Fruit fly (Drosophila melanogaster) whole organism, embryonic: ENCODE measurements around the gene CG42820.
A peak's percentile ranks its signal among the peaks of the same experiment; 100 is the strongest.

Experiments used
- B-H2 ChIP-seq: fragments of 200-800 bp; sonication (Bioruptor generic); optimal IDR thresholded peaks from 2 replicates; lab custom pipeline; 2018; ENCODE audit warnings: missing biosample characterization, mild to moderate bottlenecking, missing genetic modification characterization
- CG10147 ChIP-seq: fragments of 200-800 bp; sonication (Bioruptor generic); optimal IDR thresholded peaks from 2 replicates; lab custom pipeline; 2019; ENCODE audit warnings: missing biosample characterization, mild to moderate bottlenecking, missing genetic modification characterization, moderate library complexity
- CG10565 ChIP-seq: fragments of 200-800 bp; sonication (Bioruptor generic); optimal IDR thresholded peaks from 3 replicates; lab custom pipeline; 2016; ENCODE audit warnings: missing biosample characterization, mild to moderate bottlenecking, missing genetic modification characterization
- CG11247 ChIP-seq: fragments of 200-800 bp; sonication (Bioruptor generic); IDR thresholded peaks from 2 replicates; pipeline ENCODE4 v1.3.6; 2022; ENCODE audit warnings: missing biosample characterization, missing genetic modification characterization
- CG11398 ChIP-seq: fragments of 200-800 bp; sonication (Bioruptor generic); optimal IDR thresholded peaks from 2 replicates; lab custom pipeline; 2016; ENCODE audit warnings: missing biosample characterization, missing genetic modification characterization
- CG13287 ChIP-seq: fragments of 200-800 bp; sonication (Bioruptor generic); IDR thresholded peaks from 2 replicates; pipeline ENCODE4 v1.3.6; 2022; ENCODE audit warnings: missing biosample characterization, missing genetic modification characterization; ENCODE audit not compliant: partially characterized antibody
- CG14050 ChIP-seq: fragments of 200-800 bp; sonication (Bioruptor generic); IDR thresholded peaks from 3 replicates; pipeline ENCODE4 v1.3.6; 2022; ENCODE audit warnings: missing biosample characterization, missing genetic modification characterization
- CG15479 ChIP-seq: fragments of 200-800 bp; sonication (Bioruptor generic); optimal IDR thresholded peaks from 3 replicates; lab custom pipeline; 2019; ENCODE audit warnings: missing biosample characterization, mild to moderate bottlenecking, missing genetic modification characterization, moderate library complexity
- CG17186 ChIP-seq: fragments of 200-800 bp; sonication (Bioruptor generic); optimal IDR thresholded peaks from 3 replicates; lab custom pipeline; 2017; ENCODE audit warnings: missing biosample characterization, missing genetic modification reagents, missing genetic modification characterization
- CG1832 ChIP-seq: fragments of 200-800 bp; sonication (Bioruptor generic); optimal IDR thresholded peaks from 2 replicates; lab custom pipeline; 2017; ENCODE audit warnings: missing biosample characterization, mild to moderate bottlenecking, missing genetic modification characterization, inconsistent platforms
- CG31388 ChIP-seq: fragments of 200-800 bp; sonication (Bioruptor generic); optimal IDR thresholded peaks from 2 replicates; lab custom pipeline; 2016; ENCODE audit warnings: missing biosample characterization, missing genetic modification characterization
- CG33213 ChIP-seq: fragments of 200-800 bp; sonication (Bioruptor generic); optimal IDR thresholded peaks from 3 replicates; lab custom pipeline; 2016; ENCODE audit warnings: missing biosample characterization, missing genetic modification characterization
- CG3847 ChIP-seq: fragments of 200-800 bp; sonication (Bioruptor generic); IDR thresholded peaks from 2 replicates; pipeline ENCODE4 v1.3.6; 2022; ENCODE audit warnings: missing biosample characterization, missing genetic modification characterization
- CG4360 ChIP-seq: fragments of 200-800 bp; sonication (Bioruptor generic); IDR thresholded peaks from 2 replicates; pipeline ENCODE4 v1.3.6; 2022; ENCODE audit warnings: missing biosample characterization, missing genetic modification characterization
- CG5953 ChIP-seq: fragments of 200-800 bp; sonication (Bioruptor generic); IDR thresholded peaks from 2 replicates; pipeline ENCODE4 v1.3.6; 2022; ENCODE audit warnings: missing biosample characterization, missing genetic modification characterization
- CG6683 ChIP-seq: fragments of 200-800 bp; sonication (Bioruptor generic); optimal IDR thresholded peaks from 2 replicates; lab custom pipeline; 2017; ENCODE audit warnings: missing biosample characterization, mild to moderate bottlenecking, missing genetic modification characterization, missing genetic modification reagents
- CG6791 ChIP-seq: fragments of 200-800 bp; sonication (Bioruptor generic); IDR thresholded peaks from 3 replicates; pipeline ENCODE4 v1.3.6; 2022; ENCODE audit warnings: missing biosample characterization, missing genetic modification characterization; ENCODE audit not compliant: partially characterized antibody
- CG7271 ChIP-seq: fragments of 200-800 bp; sonication (Bioruptor generic); optimal IDR thresholded peaks from 2 replicates; lab custom pipeline; 2018; ENCODE audit warnings: missing biosample characterization, mild to moderate bottlenecking, missing genetic modification characterization, moderate library complexity
- CG7745 ChIP-seq: fragments of 200-800 bp; sonication (Bioruptor generic); optimal IDR thresholded peaks from 2 replicates; lab custom pipeline; 2018; ENCODE audit warnings: missing biosample characterization, mild to moderate bottlenecking, missing genetic modification characterization, moderate library complexity
- CG7786 ChIP-seq: fragments of 200-800 bp; sonication (Bioruptor generic); optimal IDR thresholded peaks from 2 replicates; lab custom pipeline; 2016; ENCODE audit warnings: missing biosample characterization, missing genetic modification characterization
- Camta ChIP-seq: fragments of 200-800 bp; sonication (Bioruptor generic); optimal IDR thresholded peaks from 2 replicates; lab custom pipeline; 2016; ENCODE audit warnings: missing biosample characterization, missing genetic modification characterization
- CkIIα-i1 ChIP-seq: fragments of 200-800 bp; sonication (Bioruptor generic); IDR thresholded peaks from 2 replicates; pipeline ENCODE4 v1.3.6; 2022; ENCODE audit warnings: missing biosample characterization, missing genetic modification characterization
- Doc2 ChIP-seq: fragments of 200-800 bp; sonication (Bioruptor generic); IDR thresholded peaks from 2 replicates; pipeline ENCODE4 v1.3.6; 2022; ENCODE audit warnings: missing biosample characterization, missing genetic modification characterization
- Dp ChIP-seq: fragments of 200-800 bp; sonication (Bioruptor generic); optimal IDR thresholded peaks from 2 replicates; lab custom pipeline; 2018; ENCODE audit warnings: missing biosample characterization, mild to moderate bottlenecking, missing genetic modification characterization, moderate library complexity
- E2f2 ChIP-seq: fragments of 200-800 bp; sonication (Bioruptor generic); IDR thresholded peaks from 2 replicates; pipeline ENCODE4 v1.3.6; 2022; ENCODE audit warnings: missing biosample characterization, missing genetic modification characterization
- Elba2 ChIP-seq: fragments of 200-800 bp; sonication (Bioruptor generic); optimal IDR thresholded peaks from 3 replicates; lab custom pipeline; 2016; ENCODE audit warnings: missing biosample characterization, missing genetic modification characterization
- Hmx ChIP-seq: fragments of 200-800 bp; sonication (Bioruptor generic); optimal IDR thresholded peaks from 2 replicates; lab custom pipeline; 2016; ENCODE audit warnings: missing biosample characterization, missing genetic modification characterization
- Lim3 ChIP-seq: fragments of 200-800 bp; sonication (Bioruptor generic); IDR thresholded peaks from 2 replicates; pipeline ENCODE4 v1.3.6; 2022; ENCODE audit warnings: missing biosample characterization, missing genetic modification characterization
- Max ChIP-seq: fragments of 200-800 bp; sonication (Bioruptor generic); optimal IDR thresholded peaks from 2 replicates; lab custom pipeline; 2016; ENCODE audit warnings: missing biosample characterization, mild to moderate bottlenecking, missing genetic modification characterization
- NFAT ChIP-seq: fragments of 200-800 bp; sonication (Bioruptor generic); IDR thresholded peaks from 2 replicates; pipeline ENCODE4 v1.3.6; 2022; ENCODE audit warnings: missing biosample characterization, missing genetic modification characterization
- NfI ChIP-seq: fragments of 200-800 bp; sonication (Bioruptor generic); optimal IDR thresholded peaks from 3 replicates; lab custom pipeline; 2018; ENCODE audit warnings: missing biosample characterization, mild to moderate bottlenecking, missing genetic modification characterization, moderate library complexity
- Pdp1 ChIP-seq, 2 experiments: fragments of 200-800 bp; sonication (Bioruptor generic); optimal IDR thresholded peaks; 3 replicates each; lab custom pipeline; 2016; ENCODE audit warnings: missing biosample characterization in 2 of 2, missing genetic modification characterization in 2 of 2, mild to moderate bottlenecking in 1 of 2, moderate library complexity in 1 of 2
- Ptx1 ChIP-seq: fragments of 200-800 bp; sonication (Bioruptor generic); IDR thresholded peaks from 2 replicates; pipeline ENCODE4 v1.3.6; 2022; ENCODE audit warnings: missing biosample characterization, missing genetic modification characterization
- Ravus ChIP-seq: fragments of 200-800 bp; sonication (Bioruptor generic); IDR thresholded peaks from 2 replicates; pipeline ENCODE4 v1.3.6; 2022; ENCODE audit warnings: missing biosample characterization, missing genetic modification characterization
- ap ChIP-seq: fragments of 200-800 bp; sonication (Bioruptor generic); IDR thresholded peaks from 2 replicates; pipeline ENCODE4 v1.3.6; 2022; ENCODE audit warnings: missing biosample characterization, missing genetic modification characterization
- ash1 ChIP-seq: fragments of 200-800 bp; sonication (Bioruptor generic); optimal IDR thresholded peaks from 2 replicates; lab custom pipeline; 2018; ENCODE audit warnings: missing biosample characterization, mild to moderate bottlenecking, missing genetic modification characterization
- bsh ChIP-seq, 2 experiments: fragments of 200-800 bp; sonication (Bioruptor generic); optimal IDR thresholded peaks; 2 replicates each; lab custom pipeline; 2017 to 2018; ENCODE audit warnings: mild to moderate bottlenecking in 2 of 2, missing biosample characterization in 2 of 2, missing genetic modification characterization in 2 of 2, moderate library complexity in 1 of 2
- chm ChIP-seq: fragments of 200-800 bp; sonication (Bioruptor generic); IDR thresholded peaks from 2 replicates; pipeline ENCODE4 v1.3.6; 2022; ENCODE audit warnings: missing biosample characterization, missing genetic modification characterization
- ftz-f1 ChIP-seq: fragments of 200-800 bp; sonication (Bioruptor generic); optimal IDR thresholded peaks from 2 replicates; lab custom pipeline; 2016; ENCODE audit warnings: missing biosample characterization, missing genetic modification characterization
- hb ChIP-seq: fragments of 200-800 bp; sonication (Bioruptor generic); IDR thresholded peaks from 3 replicates; pipeline ENCODE4 v1.3.6; 2022; ENCODE audit warnings: missing biosample characterization, missing genetic modification characterization; ENCODE audit not compliant: partially characterized antibody
- hth ChIP-seq: fragments of >200 bp; optimal IDR thresholded peaks from 2 replicates; lab custom pipeline; 2017; ENCODE audit warnings: inconsistent platforms
- klu ChIP-seq: fragments of 200-800 bp; sonication (Bioruptor generic); IDR thresholded peaks from 2 replicates; pipeline ENCODE4 v1.3.6; 2022; ENCODE audit warnings: missing biosample characterization, missing genetic modification characterization
- nom ChIP-seq: fragments of 200-800 bp; sonication (Bioruptor generic); optimal IDR thresholded peaks from 2 replicates; lab custom pipeline; 2017; ENCODE audit warnings: missing biosample characterization, missing genetic modification characterization, mild to moderate bottlenecking, moderate library complexity, missing genetic modification reagents
- p53 ChIP-seq: fragments of 200-800 bp; sonication (Bioruptor generic); optimal IDR thresholded peaks from 2 replicates; lab custom pipeline; 2016; ENCODE audit warnings: missing biosample characterization, missing genetic modification characterization
- pb ChIP-seq: fragments of 200-800 bp; sonication (Bioruptor generic); optimal IDR thresholded peaks from 3 replicates; lab custom pipeline; 2016; ENCODE audit warnings: missing biosample characterization, missing genetic modification characterization
- pros ChIP-seq: fragments of 200-800 bp; sonication (Bioruptor generic); optimal IDR thresholded peaks from 3 replicates; lab custom pipeline; 2019; ENCODE audit warnings: missing biosample characterization, mild to moderate bottlenecking, missing genetic modification characterization, moderate library complexity
- tin ChIP-seq: fragments of 200-800 bp; sonication (Bioruptor generic); optimal IDR thresholded peaks from 3 replicates; lab custom pipeline; 2016; ENCODE audit warnings: missing biosample characterization, missing genetic modification characterization
- tll ChIP-seq, 2 experiments: fragments of 200-800 bp in 1 of 2; fragments of >200 bp in 1 of 2; sonication (Bioruptor generic) in 1 of 2; optimal IDR thresholded peaks; 2 replicates each; lab custom pipeline; 2017 to 2019; ENCODE audit warnings: missing biosample characterization in 2 of 2, missing genetic modification characterization in 2 of 2, mild to moderate bottlenecking in 1 of 2, moderate library complexity in 1 of 2
- usp ChIP-seq: fragments of >200 bp; optimal IDR thresholded peaks from 2 replicates; lab custom pipeline; 2017; ENCODE audit warnings: missing biosample characterization, missing genetic modification characterization
- zen2 ChIP-seq: fragments of 200-800 bp; sonication (Bioruptor generic); IDR thresholded peaks from 3 replicates; pipeline ENCODE4 v1.3.6; 2022; ENCODE audit warnings: missing biosample characterization, missing genetic modification characterization; ENCODE audit not compliant: partially characterized antibody
- zfh1 ChIP-seq: fragments of 200-800 bp; sonication (Bioruptor generic); IDR thresholded peaks from 3 replicates; pipeline ENCODE4 v1.3.6; 2022; ENCODE audit warnings: missing biosample characterization, missing genetic modification characterization

Gene CG42820

dm6 chr2L:8382646-8383045 lies 9.6 kb downstream of the CG42820 start, which contains the start of the genes CG13392 and Rcd4 (continued):
- TF ChIP-seq bsh (GFP tag; optimal IDR thresholded peaks at IDR 0.05; lab: Kevin White, UChicago): peak in 1 of 2 experiments; percentile 44
- TF ChIP-seq CG10147 (GFP tag; lab: Kevin White, UChicago): peak; percentile 58
- TF ChIP-seq CG15479: no peak
- no peak for TF ChIP-seq Elba2 (GFP tag; lab: Kevin White, UChicago)
- peak; percentile 6 for TF ChIP-seq Max (GFP tag; lab: Kevin White, UChicago)
- peak; percentile 60 for TF ChIP-seq CG17186 (GFP tag; lab: Kevin White, UChicago)
- TF ChIP-seq Ptx1: peak; percentile 62
- TF ChIP-seq zen2 (GFP tag; lab: Robert Waterston, UW): peak; percentile 72; the same call in 2 of the 3 replicates
- peak; percentile 72 for TF ChIP-seq tin (GFP tag; lab: Kevin White, UChicago)
- peak; percentile 70 for TF ChIP-seq CG7271 (tag; lab: Kevin White, UChicago)
- no peak for TF ChIP-seq CG1832
- TF ChIP-seq usp (GFP tag; lab: Kevin White, UChicago): no peak
- peak; percentile 15 for TF ChIP-seq ash1
- peak; percentile 51; the same call in 1 of the 2 replicates for TF ChIP-seq chm (GFP tag; lab: Robert Waterston, UW)
- TF ChIP-seq pb: peak; percentile 63
- TF ChIP-seq pros (GFP tag; lab: Kevin White, UChicago): no peak
- no peak for TF ChIP-seq CG7745 (tag; lab: Kevin White, UChicago)
- TF ChIP-seq CG11398 (GFP tag; lab: Kevin White, UChicago): peak; percentile 65
- peak; percentile 82 for TF ChIP-seq NFAT (GFP tag; lab: Robert Waterston, UW)
- TF ChIP-seq CG4360 (GFP tag; lab: Robert Waterston, UW): no peak
- TF ChIP-seq CG31388 (GFP tag; lab: Kevin White, UChicago): no peak
- peak; percentile 72 for TF ChIP-seq CG33213 (GFP tag; lab: Kevin White, UChicago)
- TF ChIP-seq B-H2 (GFP tag; lab: Kevin White, UChicago): peak; percentile 76
- TF ChIP-seq Lim3 (GFP tag; lab: Robert Waterston, UW): no peak
- no peak for TF ChIP-seq Hmx (GFP tag; lab: Kevin White, UChicago)
- TF ChIP-seq CG7786 (GFP tag; lab: Kevin White, UChicago): peak; percentile 88
- TF ChIP-seq CG6683: peak; percentile 32
- peak; percentile 31; the same call in 1 of the 3 replicates for TF ChIP-seq hb (GFP tag; lab: Robert Waterston, UW)
- TF ChIP-seq CG11247 (GFP tag; lab: Robert Waterston, UW): peak; percentile 69
- no peak for TF ChIP-seq Ravus
- no peak for TF ChIP-seq CG10565
- peak; percentile 43; the same call in 1 of the 2 replicates for TF ChIP-seq klu (GFP tag; lab: Robert Waterston, UW)
- peak; percentile 23 for TF ChIP-seq ftz-f1 (GFP tag; lab: Kevin White, UChicago)
- peak; percentile 80 for TF ChIP-seq CG13287 (GFP tag; lab: Robert Waterston, UW)
- TF ChIP-seq CG6791: peak; percentile 73
- TF ChIP-seq Camta (GFP tag; lab: Kevin White, UChicago): peak; percentile 59
- TF ChIP-seq NfI (GFP tag; lab: Kevin White, UChicago): peak; percentile 72
- TF ChIP-seq Pdp1 (GFP tag; optimal IDR thresholded peaks at IDR 0.05; lab: Kevin White, UChicago): peak; percentile 73 to 82
- TF ChIP-seq hth (lab: Kevin White, UChicago): no peak
- peak; percentile 79 for TF ChIP-seq CG3847
- TF ChIP-seq CG14050: peak; percentile 14; the same call in 1 of the 3 replicates
- TF ChIP-seq ap (GFP tag; lab: Robert Waterston, UW): no peak
- TF ChIP-seq p53 (GFP tag; lab: Kevin White, UChicago): peak; percentile 26
- TF ChIP-seq CG5953 (GFP tag; lab: Robert Waterston, UW): no peak
- TF ChIP-seq nom (GFP tag; lab: Kevin White, UChicago): peak; percentile 52
- TF ChIP-seq zfh1 (GFP tag; lab: Robert Waterston, UW): peak; percentile 75; the same call in 2 of the 3 replicates
- TF ChIP-seq Doc2: no peak
- no peak for TF ChIP-seq CkIIα-i1 (GFP tag; lab: Robert Waterston, UW)
- TF ChIP-seq Dp: peak; percentile 33
- no peak for TF ChIP-seq tll (GFP tag; optimal IDR thresholded peaks at IDR 0.05; lab: Kevin White, UChicago)
- peak; percentile 56 for TF ChIP-seq E2f2 (GFP tag; lab: Robert Waterston, UW)
